Worm (Caenorhabditis elegans) whole organism, early embryonic: ENCODE measurements around the gene acdh-12.

ENCODE experiments used
- B0310.2 ChIP-seq: sonication (generic microtip); optimal IDR thresholded peaks from 2 replicates; lab custom pipeline; 2016; ENCODE audit warnings: mild to moderate bottlenecking, missing genetic modification characterization, missing compliant biosample characterization
- F13C5.2 ChIP-seq: sonication (generic microtip); optimal IDR thresholded peaks from 2 replicates; lab custom pipeline; 2017; ENCODE audit warnings: mild to moderate bottlenecking, missing genetic modification characterization, inconsistent platforms, missing compliant biosample characterization
- aly-1 ChIP-seq: sonication (generic microtip); optimal IDR thresholded peaks from 2 replicates; lab custom pipeline; 2016; ENCODE audit warnings: missing genetic modification characterization, missing compliant biosample characterization
- ama-1 ChIP-seq: fragments of 150-350 bp; optimal IDR thresholded peaks from 2 replicates; lab custom pipeline; 2014
- ceh-13 ChIP-seq: fragments of 200-800 bp; sonication (Bioruptor generic); optimal IDR thresholded peaks from 2 replicates; lab custom pipeline; 2018; ENCODE audit warnings: mild to moderate bottlenecking, missing genetic modification characterization, missing compliant biosample characterization
- ceh-36 ChIP-seq: sonication (generic microtip); optimal IDR thresholded peaks from 2 replicates; lab custom pipeline; 2016; ENCODE audit warnings: missing genetic modification characterization, inconsistent platforms, missing compliant biosample characterization
- ets-7 ChIP-seq: sonication (generic microtip); optimal IDR thresholded peaks from 2 replicates; lab custom pipeline; 2016; ENCODE audit warnings: missing genotype, missing genetic modification characterization, missing compliant biosample characterization
- flt-1 ChIP-seq: fragments of 200-800 bp; sonication (Bioruptor generic); IDR thresholded peaks from 2 replicates; pipeline ENCODE4 v1.3.6; 2022; ENCODE audit warnings: missing genetic modification characterization, missing compliant biosample characterization
- hmbx-1 ChIP-seq: sonication (generic microtip); optimal IDR thresholded peaks from 2 replicates; lab custom pipeline; 2016; ENCODE audit warnings: mild to moderate bottlenecking, missing genetic modification characterization, missing compliant biosample characterization
- hmg-4 ChIP-seq: fragments of 200-800 bp; sonication (Bioruptor generic); optimal IDR thresholded peaks from 2 replicates; lab custom pipeline; 2018; ENCODE audit warnings: mild to moderate bottlenecking, missing genetic modification characterization, missing compliant biosample characterization
- hnd-1 ChIP-seq: sonication (generic microtip); optimal IDR thresholded peaks from 2 replicates; lab custom pipeline; 2016; ENCODE audit warnings: missing genetic modification characterization, missing compliant biosample characterization
- pes-1 ChIP-seq: fragments of 200-800 bp; sonication (Bioruptor generic); IDR thresholded peaks from 2 replicates; pipeline ENCODE4 v1.3.6; 2022; ENCODE audit warnings: missing genetic modification reagents, missing genetic modification characterization, missing compliant biosample characterization
- scrt-1 ChIP-seq: fragments of 200-800 bp; sonication (Bioruptor generic); IDR thresholded peaks from 2 replicates; pipeline ENCODE4 v1.3.6; 2022; ENCODE audit warnings: missing genetic modification characterization, missing compliant biosample characterization
- sea-1 ChIP-seq: fragments of 200-800 bp; sonication (Bioruptor generic); conservative IDR thresholded peaks from 2 replicates; pipeline ENCODE4 v1.3.6; 2022; ENCODE audit warnings: missing genetic modification characterization, missing compliant biosample characterization
- tbx-11 ChIP-seq: fragments of 200-800 bp; sonication (Bioruptor generic); IDR thresholded peaks from 2 replicates; pipeline ENCODE4 v1.3.6; 2022; ENCODE audit warnings: missing genetic modification characterization, missing compliant biosample characterization
- tbx-37 ChIP-seq: fragments of 200-800 bp; sonication (Bioruptor generic); conservative IDR thresholded peaks from 2 replicates; pipeline ENCODE4 v1.3.6; 2022; ENCODE audit warnings: missing genetic modification reagents, missing genetic modification characterization, missing compliant biosample characterization
- tra-4 ChIP-seq: sonication (generic microtip); optimal IDR thresholded peaks from 2 replicates; lab custom pipeline; 2017; ENCODE audit warnings: missing genetic modification characterization, missing compliant biosample characterization

Gene acdh-12

DNA sequence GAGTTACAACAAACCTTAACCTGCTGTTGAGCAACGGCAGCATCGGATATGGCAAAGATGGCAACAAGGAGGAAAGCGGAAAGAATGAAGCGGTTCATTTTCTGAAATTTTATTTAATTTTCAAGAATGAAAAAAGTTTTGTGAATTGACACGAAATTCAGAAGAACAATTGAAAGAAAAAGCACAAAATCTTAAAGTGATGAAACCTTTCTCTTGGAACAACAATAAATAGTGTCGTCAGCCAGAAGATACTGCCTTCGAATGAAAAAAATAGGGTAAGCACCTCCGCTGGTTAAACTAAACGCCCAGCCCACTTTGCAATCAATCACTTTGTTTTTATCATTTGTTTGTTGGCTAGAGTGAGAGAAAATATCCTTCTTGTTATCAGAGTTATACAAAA, 16.6 kb upstream of the acdh-12 start, which contains the start of gene E04F6.9:
Gene E04F6.9 (minus strand): TSS at position 101 of the 400 bp plus-strand sequence.
- TF ChIP-seq flt-1 (GFP tag; lab: Robert Waterston, UW) (no peak), hmg-4 (GFP tag; lab: Kevin White, UChicago) (no peak), hmbx-1 (tag; lab: Kevin White, UChicago) (no peak), ama-1 (lab: Kevin White, UChicago) (no peak), ceh-13 (GFP tag; lab: Kevin White, UChicago) (no peak), scrt-1 (GFP tag; lab: Robert Waterston, UW) (no peak), pes-1 (GFP tag; lab: Robert Waterston, UW) (no peak), tbx-11 (no peak)

DNA sequence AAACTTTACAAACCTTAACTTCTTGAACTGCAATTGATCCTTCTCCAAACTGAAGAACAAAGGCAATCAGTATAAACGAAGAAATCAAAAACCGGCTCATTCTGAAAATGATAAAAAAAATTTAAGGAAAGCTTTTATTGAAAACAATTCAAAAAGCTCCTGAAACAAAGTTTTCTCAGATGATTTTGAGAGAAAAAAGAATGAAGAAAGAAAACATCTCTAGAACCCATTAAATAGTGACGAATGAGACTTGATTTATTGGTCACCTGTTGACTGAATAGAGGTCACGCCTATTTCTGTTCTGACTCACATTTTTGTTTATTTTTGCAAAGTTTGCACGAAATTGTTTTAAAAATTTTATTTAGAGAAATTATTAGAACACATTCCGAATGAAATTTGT, 15.8 kb upstream of the acdh-12 start, which contains the start of gene E04F6.8:
Gene E04F6.8 (minus strand): TSS at position 101 of the 400 bp plus-strand sequence.
- TF ChIP-seq flt-1 (GFP tag; lab: Robert Waterston, UW) (no peak), aly-1 (tag; lab: Kevin White, UChicago) (no peak), hmbx-1 (tag; lab: Kevin White, UChicago) (no peak), tra-4 (tag; lab: Kevin White, UChicago) (no peak), tbx-11 (no peak), scrt-1 (GFP tag; lab: Robert Waterston, UW) (no peak), ama-1 (lab: Kevin White, UChicago) (no peak), B0310.2 (tag; lab: Kevin White, UChicago) (no peak), hnd-1 (tag; lab: Kevin White, UChicago) (no peak), sea-1 (no peak), ceh-36 (tag; lab: Kevin White, UChicago) (no peak), ets-7 (no peak), pes-1 (GFP tag; lab: Robert Waterston, UW) (no peak), hmg-4 (GFP tag; lab: Kevin White, UChicago) (no peak)

DNA sequence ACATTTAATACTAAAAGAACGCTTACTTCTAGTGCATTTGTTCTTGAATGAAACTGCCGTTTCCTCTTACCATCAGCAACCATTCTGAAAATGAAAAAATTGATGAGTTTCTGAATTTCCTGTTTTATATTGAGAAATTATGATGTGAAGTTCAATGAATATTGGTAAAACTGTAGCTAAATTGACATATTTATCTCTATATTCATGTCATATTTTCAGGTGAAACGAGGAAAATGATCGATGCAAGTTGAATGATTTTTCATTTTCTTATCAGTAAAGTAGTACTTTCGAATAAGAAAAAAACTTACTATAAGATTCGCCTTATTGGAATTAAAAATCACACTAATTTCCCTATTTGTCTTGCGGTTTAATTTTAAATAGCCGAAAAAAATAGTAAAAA, 14.7 kb upstream of the acdh-12 start, which contains the start of gene E04F6.15:
Gene E04F6.15 (minus strand): TSS at position 101 of the 400 bp plus-strand sequence.
- TF ChIP-seq tbx-11 (no peak), tbx-37 (GFP tag; lab: Robert Waterston, UW) (no peak), ets-7 (no peak), aly-1 (tag; lab: Kevin White, UChicago) (no peak)

DNA sequence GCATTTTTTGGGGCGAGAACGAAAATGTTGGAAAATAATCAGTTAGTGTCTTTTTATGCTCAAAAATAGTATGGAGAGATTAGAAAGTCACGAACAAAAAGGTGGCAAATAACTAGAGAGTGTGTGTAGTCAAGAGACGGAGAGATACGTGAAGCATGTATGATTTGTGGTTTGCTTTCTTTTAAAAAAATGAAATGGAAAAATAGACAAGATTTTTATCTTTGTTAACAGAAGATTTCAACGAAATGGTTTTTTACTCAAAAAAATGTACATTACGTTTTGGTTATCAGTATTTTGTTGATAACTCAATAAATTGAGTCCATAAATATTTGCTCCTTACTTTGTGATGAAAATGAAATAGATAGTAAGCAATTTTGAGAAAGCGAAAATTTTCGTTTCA, 12.7 kb upstream of the acdh-12 start, which contains the start of gene dhs-7:
Gene dhs-7 (minus strand): TSS at position 277 of the 400 bp plus-strand sequence.
- TF ChIP-seq B0310.2 (tag; lab: Kevin White, UChicago) (no peak), F13C5.2 (tag; lab: Kevin White, UChicago) (no peak), tra-4 (tag; lab: Kevin White, UChicago) (no peak), hmg-4 (GFP tag; lab: Kevin White, UChicago) (no peak), ceh-13 (GFP tag; lab: Kevin White, UChicago) (no peak), sea-1 (no peak)

DNA sequence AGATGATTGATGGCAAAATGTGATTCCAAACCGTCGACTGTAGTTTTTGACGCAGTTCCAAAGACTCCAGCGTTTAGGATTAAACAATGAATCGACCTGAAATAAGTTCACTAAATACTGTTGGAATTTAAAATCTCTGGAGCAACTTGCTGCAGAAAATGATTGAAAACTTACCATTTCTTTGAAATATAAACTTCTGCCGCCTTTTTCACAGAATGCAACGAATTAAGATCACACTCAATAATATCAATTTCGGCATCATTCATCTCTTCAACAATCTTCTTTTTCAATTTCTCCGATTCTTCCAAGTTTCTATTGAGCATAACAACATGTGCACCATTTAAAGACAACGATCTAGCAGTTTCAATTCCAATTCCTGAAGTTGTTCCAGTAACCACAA, 12.2 kb upstream of the acdh-12 start:
- no peak for TF ChIP-seq ets-7
- no peak for TF ChIP-seq tbx-11
- TF ChIP-seq ceh-36 (tag; lab: Kevin White, UChicago): no peak
- TF ChIP-seq hmg-4 (GFP tag; lab: Kevin White, UChicago): no peak
- TF ChIP-seq ama-1 (lab: Kevin White, UChicago): no peak
- no peak for TF ChIP-seq ceh-13 (GFP tag; lab: Kevin White, UChicago)

DNA sequence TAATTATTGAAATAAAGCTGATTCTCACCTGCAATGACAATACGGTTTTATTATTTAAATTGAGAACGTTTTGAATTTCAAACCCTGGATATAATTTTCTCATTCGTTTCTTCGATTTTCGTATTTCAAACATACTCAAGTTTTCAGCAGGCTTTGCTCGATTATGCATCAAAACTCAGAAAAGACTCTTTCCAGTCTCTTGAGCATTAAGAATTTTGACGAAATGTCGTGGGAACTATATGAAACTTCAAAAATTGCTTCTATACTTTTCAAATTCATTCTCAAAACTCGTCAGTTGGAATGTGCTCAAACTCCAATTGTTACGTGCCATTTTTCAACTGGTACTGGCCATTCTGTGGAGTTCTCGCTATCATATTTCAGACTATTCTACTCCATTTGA, 9.9 kb upstream of the acdh-12 start, which contains the start of gene srd-59:
Gene srd-59 (plus strand): TSS at position 301 of the 400 bp plus-strand sequence.
- TF ChIP-seq hmg-4 (GFP tag; lab: Kevin White, UChicago) (no peak), ets-7 (no peak), aly-1 (tag; lab: Kevin White, UChicago) (no peak), scrt-1 (GFP tag; lab: Robert Waterston, UW) (no peak), ceh-13 (GFP tag; lab: Kevin White, UChicago) (no peak), tbx-11 (no peak), hnd-1 (tag; lab: Kevin White, UChicago) (no peak), tbx-37 (GFP tag; lab: Robert Waterston, UW) (no peak), B0310.2 (tag; lab: Kevin White, UChicago) (no peak)

DNA sequence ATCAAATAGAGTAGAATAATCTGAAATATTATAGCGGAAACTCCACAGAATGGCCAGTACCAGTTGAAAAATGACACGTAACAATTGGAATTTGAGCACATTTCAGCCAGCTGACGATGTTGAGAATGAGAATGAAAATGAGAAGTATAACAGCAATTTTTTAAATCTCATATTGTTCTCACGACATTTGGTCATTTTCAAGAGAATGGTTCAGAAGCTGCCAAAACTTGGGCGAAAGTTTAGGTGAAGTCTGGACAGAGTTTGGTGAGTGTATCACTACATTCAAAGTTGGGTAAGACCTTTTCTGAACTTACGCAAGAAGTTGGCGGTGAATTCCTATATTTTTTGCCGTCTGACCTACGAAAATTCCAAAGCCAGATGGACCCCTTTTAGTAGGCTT, 9.5 kb upstream of the acdh-12 start, which contains the start of gene srd-58:
Gene srd-58 (minus strand): TSS at position 101 of the 400 bp plus-strand sequence.
- TF ChIP-seq tbx-11 (no peak), ama-1 (lab: Kevin White, UChicago) (no peak), B0310.2 (tag; lab: Kevin White, UChicago) (no peak), tra-4 (tag; lab: Kevin White, UChicago) (no peak), hmg-4 (GFP tag; lab: Kevin White, UChicago) (no peak), ceh-13 (GFP tag; lab: Kevin White, UChicago) (no peak), hmbx-1 (tag; lab: Kevin White, UChicago) (no peak), scrt-1 (GFP tag; lab: Robert Waterston, UW) (no peak), flt-1 (GFP tag; lab: Robert Waterston, UW) (no peak), aly-1 (tag; lab: Kevin White, UChicago) (no peak)

DNA sequence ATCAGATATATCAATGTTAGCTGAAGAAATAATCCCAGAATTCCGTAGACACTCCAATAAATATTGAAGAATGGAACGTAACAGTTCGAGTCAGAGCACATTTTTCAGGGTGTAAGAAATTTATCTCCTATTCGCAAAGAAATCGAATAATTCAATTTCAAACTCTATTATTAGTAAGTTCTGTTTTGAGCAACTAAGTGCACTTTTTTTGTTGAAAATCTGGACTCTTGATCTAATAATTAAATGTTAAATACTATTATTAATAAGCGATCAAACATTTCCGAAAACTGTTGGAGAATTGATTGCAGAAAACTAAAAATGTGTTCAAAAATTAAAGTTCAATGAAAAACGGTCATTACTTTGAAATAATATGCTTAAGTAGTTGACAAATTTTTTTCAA, 7.7 kb upstream of the acdh-12 start, which contains the start of gene srd-56:
Gene srd-56 (minus strand): TSS at position 101 of the 400 bp plus-strand sequence.
- TF ChIP-seq hnd-1 (tag; lab: Kevin White, UChicago) (no peak), hmbx-1 (tag; lab: Kevin White, UChicago) (no peak), B0310.2 (tag; lab: Kevin White, UChicago) (no peak), ceh-36 (tag; lab: Kevin White, UChicago) (no peak), ceh-13 (GFP tag; lab: Kevin White, UChicago) (no peak), ets-7 (no peak), F13C5.2 (tag; lab: Kevin White, UChicago) (no peak), flt-1 (GFP tag; lab: Robert Waterston, UW) (no peak), tbx-11 (no peak), tra-4 (tag; lab: Kevin White, UChicago) (no peak), aly-1 (tag; lab: Kevin White, UChicago) (no peak), tbx-37 (GFP tag; lab: Robert Waterston, UW) (no peak), hmg-4 (GFP tag; lab: Kevin White, UChicago) (no peak), scrt-1 (GFP tag; lab: Robert Waterston, UW) (no peak), sea-1 (no peak), pes-1 (GFP tag; lab: Robert Waterston, UW) (no peak)
